Fruit fly (Drosophila melanogaster): ENCODE results near the gene CG4362.

dm6 chr3R:20350278-20350677 is 42.9 kb upstream of the CG4362 start:
- TF ChIP-seq CG8159 (tag; optimal IDR thresholded peaks at IDR 0.05): no peak
- no peak for TF ChIP-seq CG32121 (GFP tag; IDR thresholded peaks at IDR 0.05)
- TF ChIP-seq rn (GFP tag; IDR thresholded peaks at IDR 0.05): no peak
- no peak for TF ChIP-seq CG14655 (GFP tag; optimal IDR thresholded peaks at IDR 0.05)
- no peak for TF ChIP-seq Ets98B (GFP tag; IDR thresholded peaks at IDR 0.05)
- TF ChIP-seq Snoo (tag; optimal IDR thresholded peaks at IDR 0.05): no peak
- TF ChIP-seq Pif1B (GFP tag; optimal IDR thresholded peaks at IDR 0.05): no peak
- TF ChIP-seq fd96Ca (GFP tag; IDR thresholded peaks at IDR 0.05): no peak
- TF ChIP-seq CG9948 (tag; optimal IDR thresholded peaks at IDR 0.05): no peak

Data from whole organism, pupa.